Fruit fly (Drosophila melanogaster) whole organism: ENCODE results near the gene CG34266.

ENCODE experiments used
- Dll ChIP-seq: fragments of >200 bp; optimal IDR thresholded peaks from 2 replicates; lab custom pipeline; 2017
- psq ChIP-seq: fragments of >200 bp; optimal IDR thresholded peaks from 2 replicates; lab custom pipeline; 2017

- TF ChIP-seq psq (lab: Kevin White, UChicago) (no peak), Dll (lab: Kevin White, UChicago) (no peak)
Measured at dm6 chr3L:4700091-4700490, 22.5 kb downstream of the CG34266 start.
